Worm (Caenorhabditis elegans): ENCODE measurements around the gene emb-5.

Gene emb-5

DNA sequence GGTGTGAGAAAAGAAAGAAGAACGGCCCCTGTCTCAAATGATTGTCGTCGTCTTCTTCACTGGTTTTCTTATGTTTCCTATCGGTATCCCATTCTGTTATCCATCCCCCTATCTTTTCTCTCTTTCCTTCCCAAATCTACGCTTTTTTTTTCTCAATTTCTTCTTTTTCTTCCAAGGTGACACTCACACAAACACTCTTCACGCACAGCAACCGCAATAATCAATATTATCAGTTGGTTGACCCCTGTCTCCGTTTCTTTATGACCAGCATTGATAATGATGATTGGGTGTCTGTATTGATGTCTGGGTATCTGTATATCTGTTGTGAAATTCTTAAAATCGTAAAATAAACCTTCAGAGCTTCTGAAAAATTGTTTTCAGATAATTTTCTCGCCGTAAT, 20.4 kb upstream of the emb-5 start (continued):
- TF ChIP-seq pqm-1 (tag; optimal IDR thresholded peaks at IDR 0.05): peak; percentile 25
- no peak for TF ChIP-seq mes-2 (tag; optimal IDR thresholded peaks at IDR 0.05; ENCODE audit: poor library complexity, severe bottlenecking)
- TF ChIP-seq duxl-1 (tag; optimal IDR thresholded peaks at IDR 0.05; ENCODE audit: poor library complexity): no peak
- TF ChIP-seq hmg-1.1 (GFP tag; IDR thresholded peaks at IDR 0.05): no peak
- TF ChIP-seq unc-62 (GFP tag; optimal IDR thresholded peaks at IDR 0.05 in 1 of 2): peak in 1 of 2 experiments; percentile 7
- TF ChIP-seq unc-62 (tag; optimal IDR thresholded peaks at IDR 0.05): no peak
- no peak for TF ChIP-seq lir-3 (tag; optimal IDR thresholded peaks at IDR 0.05)
- TF ChIP-seq unc-130 (GFP tag; optimal IDR thresholded peaks at IDR 0.05): no peak
- TF ChIP-seq nhr-11 (tag; optimal IDR thresholded peaks at IDR 0.05): peak; percentile 29
- no peak for TF ChIP-seq Y105C5A.15 (GFP tag; IDR thresholded peaks at IDR 0.05)
- TF ChIP-seq zfp-3 (GFP tag; conservative IDR thresholded peaks at IDR 0.05): no peak
- TF ChIP-seq lin-13 (GFP tag; optimal IDR thresholded peaks at IDR 0.05): no peak
- no peak for TF ChIP-seq aly-2 (tag; optimal IDR thresholded peaks at IDR 0.05)
- no peak for TF ChIP-seq hif-1 (tag; optimal IDR thresholded peaks at IDR 0.05)
- TF ChIP-seq gei-8 (GFP tag; optimal IDR thresholded peaks at IDR 0.05): no peak
- peak; percentile 68 for TF ChIP-seq hlh-11 (tag; optimal IDR thresholded peaks at IDR 0.05)
- peak; percentile 2 for TF ChIP-seq hlh-30 (tag; optimal IDR thresholded peaks at IDR 0.05; ENCODE audit: insufficient read depth)
- TF ChIP-seq Y75B8A.6 (GFP tag; IDR thresholded peaks at IDR 0.05): no peak
- no peak for TF ChIP-seq zip-2 (tag; optimal IDR thresholded peaks at IDR 0.05)

DNA sequence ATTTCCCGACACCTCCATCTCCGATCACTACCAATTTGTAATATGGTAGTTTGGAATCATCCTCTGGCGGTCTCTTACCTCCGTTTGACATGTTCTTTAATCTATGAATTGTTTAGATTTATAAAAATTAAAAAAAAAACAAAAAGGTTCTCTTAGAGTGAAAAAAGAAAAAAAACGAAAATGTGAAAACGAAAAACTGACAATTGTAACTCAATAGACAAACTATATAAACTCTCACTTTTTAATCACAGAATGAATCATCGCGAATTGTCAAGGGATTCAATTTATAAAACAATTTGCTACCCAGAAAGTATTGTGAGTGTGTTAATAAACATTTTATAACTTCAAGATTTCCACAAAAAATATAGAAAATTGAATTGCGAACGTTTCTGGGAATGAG, 19.5 kb upstream of the emb-5 start, which contains the start of gene ras-2:
Gene ras-2 (minus strand): TSS at position 101 of the 400 bp plus-strand sequence.
- no peak for TF ChIP-seq ztf-11 (tag; optimal IDR thresholded peaks at IDR 0.05)

DNA sequence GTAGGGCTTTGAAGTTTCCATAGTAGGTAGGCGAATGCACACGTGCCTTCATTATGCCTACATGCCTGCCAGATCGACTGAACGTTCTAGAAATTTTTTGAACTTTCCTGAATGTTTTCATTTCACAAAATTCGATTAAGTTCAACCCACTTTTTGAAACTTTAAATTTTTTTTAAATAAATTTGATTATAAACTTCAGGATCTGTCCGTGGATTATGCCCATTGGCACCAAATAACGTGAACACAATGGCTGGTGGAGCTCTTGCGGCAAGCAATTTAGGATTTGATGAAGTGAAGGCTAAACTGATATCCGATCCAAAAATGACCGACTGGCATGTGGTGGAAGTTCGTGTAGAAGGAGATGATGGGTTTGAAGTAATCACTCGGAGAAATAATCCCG, 15.0 kb upstream of the emb-5 start, which contains the start of gene F17C8.7:
Gene F17C8.7 (plus strand): TSS at position 301 of the 400 bp plus-strand sequence.
- TF ChIP-seq nhr-77 (tag; optimal IDR thresholded peaks at IDR 0.05): no peak
- TF ChIP-seq mdt-29 (GFP tag; IDR thresholded peaks at IDR 0.05): no peak
- no peak for TF ChIP-seq snpc-1.2 (GFP tag; IDR thresholded peaks at IDR 0.05)
- no peak for TF ChIP-seq ces-1 (GFP tag; optimal IDR thresholded peaks at IDR 0.05)
- TF ChIP-seq arid-1 (GFP tag; conservative IDR thresholded peaks at IDR 0.05): no peak
- TF ChIP-seq set-16 (GFP tag; IDR thresholded peaks at IDR 0.05): no peak
- TF ChIP-seq fos-1 (tag; optimal IDR thresholded peaks at IDR 0.05): no peak
- TF ChIP-seq Y75B8A.6 (GFP tag; IDR thresholded peaks at IDR 0.05): no peak
- no peak for TF ChIP-seq tag-97 (GFP tag; IDR thresholded peaks at IDR 0.05)
- TF ChIP-seq daf-8 (GFP tag; IDR thresholded peaks at IDR 0.05): no peak
- TF ChIP-seq nhr-41 (GFP tag; IDR thresholded peaks at IDR 0.05): no peak
- TF ChIP-seq mdl-1 (tag; optimal IDR thresholded peaks at IDR 0.05): no peak
- no peak for TF ChIP-seq nhr-25 (tag; optimal IDR thresholded peaks at IDR 0.05; ENCODE audit: borderline replicate concordance, insufficient read depth)
- no peak for TF ChIP-seq dmd-6 (GFP tag; IDR thresholded peaks at IDR 0.05)
- TF ChIP-seq zip-2 (tag; optimal IDR thresholded peaks at IDR 0.05): no peak
- TF ChIP-seq lin-15B (tag; optimal IDR thresholded peaks at IDR 0.05): no peak
- no peak for TF ChIP-seq attf-4 (tag; optimal IDR thresholded peaks at IDR 0.05)
- TF ChIP-seq lin-1 (GFP tag; IDR thresholded peaks at IDR 0.05): no peak
- no peak for TF ChIP-seq php-3 (GFP tag; IDR thresholded peaks at IDR 0.05)
- TF ChIP-seq skn-1 (tag; optimal IDR thresholded peaks at IDR 0.05): no peak

Data from whole organism, L4 larva.